Worm (Caenorhabditis elegans): ENCODE measurements around the gene dig-1.

The dig-1 gene

ce11 chrIII:6734420-6734819 is 11.7 kb upstream of the dig-1 start, which contains the start of gene Y102E9.3:
Gene Y102E9.3 (minus strand): TSS chrIII:6734520.
- TF ChIP-seq nhr-19 (GFP tag; conservative IDR thresholded peaks at IDR 0.05), result no peak
- no peak for TF ChIP-seq C34B4.2 (tag; optimal IDR thresholded peaks at IDR 0.05)
- TF ChIP-seq sptf-1 (tag; optimal IDR thresholded peaks at IDR 0.05), result no peak
- no peak for TF ChIP-seq grh-1 (GFP tag; IDR thresholded peaks at IDR 0.05)
- TF ChIP-seq pag-3 (tag; optimal IDR thresholded peaks at IDR 0.05; ENCODE audit: borderline replicate concordance, insufficient read depth), result no peak
- TF ChIP-seq fkh-4 (tag; optimal IDR thresholded peaks at IDR 0.05; ENCODE audit: borderline replicate concordance), result no peak
- no peak for TF ChIP-seq zag-1 (tag; optimal IDR thresholded peaks at IDR 0.05)
- TF ChIP-seq lin-13 (GFP tag; optimal IDR thresholded peaks at IDR 0.05), result no peak
- TF ChIP-seq aha-1 (tag; optimal IDR thresholded peaks at IDR 0.05), result no peak
- TF ChIP-seq nhr-90 (tag; optimal IDR thresholded peaks at IDR 0.05; ENCODE audit: poor library complexity), result no peak
- TF ChIP-seq irx-1 (tag; optimal IDR thresholded peaks at IDR 0.05), result no peak
- TF ChIP-seq dsc-1 (tag; optimal IDR thresholded peaks at IDR 0.05), result no peak
- no peak for TF ChIP-seq ztf-11 (tag; optimal IDR thresholded peaks at IDR 0.05)
- no peak for TF ChIP-seq fos-1 (tag; optimal IDR thresholded peaks at IDR 0.05)
- TF ChIP-seq nhr-47 (tag; optimal IDR thresholded peaks at IDR 0.05), result no peak
- no peak for TF ChIP-seq ceh-82 (tag; optimal IDR thresholded peaks at IDR 0.05)
- TF ChIP-seq nhr-84 (tag; optimal IDR thresholded peaks at IDR 0.05), result no peak
- TF ChIP-seq ama-1 (optimal IDR thresholded peaks at IDR 0.05), result no peak
- TF ChIP-seq elt-3 (tag; optimal IDR thresholded peaks at IDR 0.05), result no peak
- no peak for TF ChIP-seq nhr-11 (tag; optimal IDR thresholded peaks at IDR 0.05)

ce11 chrIII:6736566-6736965 is 9.5 kb upstream of the dig-1 start, which contains the start of gene Y102E9.6:
Gene Y102E9.6 (minus strand): TSS chrIII:6736666.
- TF ChIP-seq mab-9 (GFP tag; IDR thresholded peaks at IDR 0.05) (no peak), efl-1 (optimal IDR thresholded peaks at IDR 0.05) (no peak), efl-1 (GFP tag; optimal IDR thresholded peaks at IDR 0.05 in 1 of 2) (peak in 1 of 2 experiments; percentile 68), ceh-63 (GFP tag; optimal IDR thresholded peaks at IDR 0.05) (no peak)

- TF ChIP-seq zag-1 (tag; optimal IDR thresholded peaks at IDR 0.05), result no peak
- TF ChIP-seq mdl-1 (tag; optimal IDR thresholded peaks at IDR 0.05), result no peak
Measured at ce11 chrIII:6736971-6737370, 9.1 kb upstream of the dig-1 start, which contains the start of gene K07E12.2. Gene K07E12.2 (plus strand): TSS chrIII:6737271.

ce11 chrIII:6740072-6740471 is 6.0 kb upstream of the dig-1 start:
- TF ChIP-seq fkh-4 (tag; optimal IDR thresholded peaks at IDR 0.05; ENCODE audit: borderline replicate concordance) (peak; percentile 76), efl-1 (optimal IDR thresholded peaks at IDR 0.05) (no peak), efl-1 (GFP tag; optimal IDR thresholded peaks at IDR 0.05 in 1 of 2) (peak in 1 of 2 experiments; percentile 25), xbp-1 (tag; optimal IDR thresholded peaks at IDR 0.05) (no peak), dsc-1 (tag; optimal IDR thresholded peaks at IDR 0.05) (peak; percentile 91), efl-3 (GFP tag; optimal IDR thresholded peaks at IDR 0.05) (no peak), lin-15B (tag; optimal IDR thresholded peaks at IDR 0.05) (no peak)

- no peak for TF ChIP-seq nhr-12 (tag; optimal IDR thresholded peaks at IDR 0.05)
- no peak for TF ChIP-seq snu-23 (GFP tag; optimal IDR thresholded peaks at IDR 0.05)
- peak; percentile 44 for TF ChIP-seq rnt-1 (tag; optimal IDR thresholded peaks at IDR 0.05)
- no peak for TF ChIP-seq mdl-1 (tag; optimal IDR thresholded peaks at IDR 0.05)
- TF ChIP-seq pag-3 (tag; optimal IDR thresholded peaks at IDR 0.05; ENCODE audit: borderline replicate concordance, insufficient read depth), result no peak
- TF ChIP-seq lsy-2 (tag; optimal IDR thresholded peaks at IDR 0.05), result peak in 1 of 2 experiments; percentile 6
- TF ChIP-seq ama-1 (optimal IDR thresholded peaks at IDR 0.05), result no peak
- TF ChIP-seq ceh-88 (GFP tag; IDR thresholded peaks at IDR 0.05), result no peak
- TF ChIP-seq nhr-90 (tag; optimal IDR thresholded peaks at IDR 0.05; ENCODE audit: poor library complexity), result no peak
- TF ChIP-seq sup-37 (GFP tag; optimal IDR thresholded peaks at IDR 0.05), result no peak
- no peak for TF ChIP-seq egl-27 (tag; optimal IDR thresholded peaks at IDR 0.05)
- no peak for TF ChIP-seq blmp-1 (tag; optimal IDR thresholded peaks at IDR 0.05)
- no peak for TF ChIP-seq nhr-237 (tag; optimal IDR thresholded peaks at IDR 0.05)
- peak; percentile 34 for TF ChIP-seq lin-14 (GFP tag; optimal IDR thresholded peaks at IDR 0.05)
- TF ChIP-seq nhr-71 (tag; optimal IDR thresholded peaks at IDR 0.05), result peak; percentile 38
- no peak for TF ChIP-seq alr-1 (tag; optimal IDR thresholded peaks at IDR 0.05; ENCODE audit: borderline replicate concordance)
- TF ChIP-seq efl-1 (optimal IDR thresholded peaks at IDR 0.05), result no peak
- TF ChIP-seq efl-1 (GFP tag; optimal IDR thresholded peaks at IDR 0.05 in 1 of 2), result peak in 1 of 2 experiments; percentile 41
- TF ChIP-seq nhr-77 (tag; optimal IDR thresholded peaks at IDR 0.05), result no peak
- TF ChIP-seq elt-2 (tag; optimal IDR thresholded peaks at IDR 0.05), result no peak
- no peak for TF ChIP-seq ets-5 (GFP tag; IDR thresholded peaks at IDR 0.05)
- TF ChIP-seq snpc-4 (tag; optimal IDR thresholded peaks at IDR 0.05), result no peak
Measured at ce11 chrIII:6742597-6742996, 3.5 kb upstream of the dig-1 start.

All from whole organism, L1 larva.